Fruit fly (Drosophila melanogaster): ENCODE results near the gene CG8188.
A peak's percentile ranks its signal among the peaks of the same experiment; 100 is the strongest.

The CG8188 gene

dm6 chrX:17709546-17710272 lies 6.9 kb upstream of the CG8188 start, which contains the start of the genes CG8173 and raskol (continued):
- TF ChIP-seq otp (GFP tag; IDR thresholded peaks at IDR 0.05) (peak; percentile 11; the same call in 1 of the 3 replicates), HHEX (GFP tag; optimal IDR thresholded peaks at IDR 0.05) (no peak), CG1647 (GFP tag; optimal IDR thresholded peaks at IDR 0.05) (no peak), Hr78 (GFP tag; optimal IDR thresholded peaks at IDR 0.05) (peak in 1 of 2 experiments; percentile 95), CG12942 (GFP tag; optimal IDR thresholded peaks at IDR 0.05) (no peak), p53 (GFP tag; optimal IDR thresholded peaks at IDR 0.05) (no peak), crp (GFP tag; optimal IDR thresholded peaks at IDR 0.05) (no peak), CG2129 (GFP tag; IDR thresholded peaks at IDR 0.05; ENCODE audit: partially characterized antibody) (no peak), ttk (GFP tag; IDR thresholded peaks at IDR 0.05) (no peak), CoRest (tag; optimal IDR thresholded peaks at IDR 0.05) (peak; percentile 69), CG18011 (GFP tag; optimal IDR thresholded peaks at IDR 0.05) (peak; percentile 95), CG2678 (tag; optimal IDR thresholded peaks at IDR 0.05) (no peak), CG9797 (GFP tag; optimal IDR thresholded peaks at IDR 0.05) (peak; percentile 89), CG4282 (GFP tag; optimal IDR thresholded peaks at IDR 0.05) (no peak), CG12769 (tag; optimal IDR thresholded peaks at IDR 0.05) (peak; percentile 15), Ada2b (GFP tag; IDR thresholded peaks at IDR 0.05) (no peak), CG3281 (GFP tag; optimal IDR thresholded peaks at IDR 0.05) (no peak), CG7987 (GFP tag; optimal IDR thresholded peaks at IDR 0.05) (no peak), Hmr (GFP tag; optimal IDR thresholded peaks at IDR 0.05) (peak; percentile 48), dmrt99B (tag; optimal IDR thresholded peaks at IDR 0.05) (no peak), CG10431 (GFP tag; optimal IDR thresholded peaks at IDR 0.05) (no peak), ken (GFP tag; IDR thresholded peaks at IDR 0.05) (no peak), nerfin-2 (GFP tag; IDR thresholded peaks at IDR 0.05; ENCODE audit: partially characterized antibody) (0 out of 2 replicates have a peak, but pooled peaks have one; percentile 29), stwl (tag; optimal IDR thresholded peaks at IDR 0.05) (peak; percentile 19), Hand (GFP tag; optimal IDR thresholded peaks at IDR 0.05) (no peak), aop (GFP tag; IDR thresholded peaks at IDR 0.05) (no peak), Lpt (GFP tag; optimal IDR thresholded peaks at IDR 0.05) (no peak), Sox100B (GFP tag; optimal IDR thresholded peaks at IDR 0.05) (no peak), CG34224 (GFP tag; IDR thresholded peaks at IDR 0.05; ENCODE audit: partially characterized antibody) (no peak), Stat92E (GFP tag; optimal IDR thresholded peaks at IDR 0.05) (no peak), phol (tag; optimal IDR thresholded peaks at IDR 0.05) (peak; percentile 31), CG14710 (tag; optimal IDR thresholded peaks at IDR 0.05) (peak; percentile 72), slou (GFP tag; optimal IDR thresholded peaks at IDR 0.05) (no peak), CG34376 (GFP tag; optimal IDR thresholded peaks at IDR 0.05) (peak; percentile 50), emc (GFP tag; optimal IDR thresholded peaks at IDR 0.05) (no peak), bbx (GFP tag; IDR thresholded peaks at IDR 0.05; ENCODE audit: partially characterized antibody) (peak; percentile 59; the same call in 1 of the 2 replicates), MESR4 (GFP tag; optimal IDR thresholded peaks at IDR 0.05) (no peak), C15 (GFP tag; IDR thresholded peaks at IDR 0.05) (no peak), schlank (tag; optimal IDR thresholded peaks at IDR 0.05) (no peak), Ptx1 (GFP tag; IDR thresholded peaks at IDR 0.05) (no peak), crol (GFP tag; IDR thresholded peaks at IDR 0.05) (peak; percentile 62), Ravus (GFP tag; IDR thresholded peaks at IDR 0.05) (no peak), CG10366 (GFP tag; IDR thresholded peaks at IDR 0.05) (no peak), rib (GFP tag; IDR thresholded peaks at IDR 0.05) (peak; percentile 66; the same call in 1 of the 2 replicates), cg (GFP tag; optimal IDR thresholded peaks at IDR 0.05) (no peak), CG9609 (GFP tag; optimal IDR thresholded peaks at IDR 0.05) (no peak), Xrp1 (GFP tag; IDR thresholded peaks at IDR 0.05) (no peak), CG6175 (GFP tag; IDR thresholded peaks at IDR 0.05) (no peak)
